Worm (Caenorhabditis elegans): ENCODE measurements around the gene F52D10.2.

- TF ChIP-seq ZK185.1 (tag; optimal IDR thresholded peaks at IDR 0.05; ENCODE audit: poor library complexity, severe bottlenecking) = no peak
- TF ChIP-seq egl-18 (GFP tag; IDR thresholded peaks at IDR 0.05) = no peak
- no peak for TF ChIP-seq C17E4.6 (GFP tag; IDR thresholded peaks at IDR 0.05)
- TF ChIP-seq F10E7.11 (tag; optimal IDR thresholded peaks at IDR 0.05) = no peak
- TF ChIP-seq unc-62 (GFP tag; optimal IDR thresholded peaks at IDR 0.05) = no peak
- no peak for TF ChIP-seq hmg-20 (GFP tag; IDR thresholded peaks at IDR 0.05)
- no peak for TF ChIP-seq akir-1 (GFP tag; optimal IDR thresholded peaks at IDR 0.05)
- no peak for TF ChIP-seq egrh-3 (GFP tag; IDR thresholded peaks at IDR 0.05)
- TF ChIP-seq madf-3 (GFP tag; IDR thresholded peaks at IDR 0.05) = no peak
- TF ChIP-seq snpc-1.3 (tag; optimal IDR thresholded peaks at IDR 0.05; ENCODE audit: insufficient read depth) = no peak
- no peak for TF ChIP-seq tbx-9 (tag; optimal IDR thresholded peaks at IDR 0.05; ENCODE audit: borderline replicate concordance)
- no peak for TF ChIP-seq nfya-1 (tag; optimal IDR thresholded peaks at IDR 0.05; ENCODE audit: borderline replicate concordance, insufficient read depth)
- no peak for TF ChIP-seq efl-1 (GFP tag; optimal IDR thresholded peaks at IDR 0.05)
Measured at ce11 chrX:11638987-11639386, 47.5 kb upstream of the F52D10.2 start.
